Fruit fly (Drosophila melanogaster) whole organism, embryonic: ENCODE results near the gene beta4GalT7.

Source experiments
- ATbp ChIP-seq: fragments of 200-800 bp; sonication (Bioruptor generic); optimal IDR thresholded peaks from 2 replicates; lab custom pipeline; 2017; ENCODE audit warnings: missing biosample characterization, mild to moderate bottlenecking, missing genetic modification characterization, missing genetic modification reagents
- Ada2b ChIP-seq: fragments of 200-800 bp; sonication (Bioruptor generic); IDR thresholded peaks from 2 replicates; pipeline ENCODE4 v1.3.6; 2022; ENCODE audit warnings: missing biosample characterization, missing genetic modification characterization
- Atf3 ChIP-seq: fragments of 200-800 bp; sonication (Bioruptor generic); optimal IDR thresholded peaks from 3 replicates; lab custom pipeline; 2016; ENCODE audit warnings: missing biosample characterization, missing genetic modification characterization
- BEAF-32 ChIP-seq: fragments of 200-800 bp; sonication (Bioruptor generic); optimal IDR thresholded peaks from 3 replicates; lab custom pipeline; 2017; ENCODE audit warnings: missing biosample characterization, missing genetic modification characterization, mild to moderate bottlenecking, moderate library complexity, missing genetic modification reagents
- CG10147 ChIP-seq: fragments of 200-800 bp; sonication (Bioruptor generic); optimal IDR thresholded peaks from 2 replicates; lab custom pipeline; 2019; ENCODE audit warnings: missing biosample characterization, mild to moderate bottlenecking, missing genetic modification characterization, moderate library complexity
- CG10543 ChIP-seq: fragments of 200-800 bp; sonication (Bioruptor generic); optimal IDR thresholded peaks from 3 replicates; lab custom pipeline; 2017; ENCODE audit warnings: missing biosample characterization, mild to moderate bottlenecking, missing genetic modification characterization, moderate library complexity
- CG13123 ChIP-seq: fragments of 200-800 bp; sonication (Bioruptor generic); optimal IDR thresholded peaks from 2 replicates; lab custom pipeline; 2016; ENCODE audit warnings: missing biosample characterization, missing genetic modification characterization
- CG13894 ChIP-seq: fragments of 200-800 bp; sonication (Bioruptor generic); optimal IDR thresholded peaks from 3 replicates; lab custom pipeline; 2018; ENCODE audit warnings: missing biosample characterization, mild to moderate bottlenecking, missing genetic modification characterization, moderate library complexity
- CG15011 ChIP-seq: fragments of 200-800 bp; sonication (Bioruptor generic); optimal IDR thresholded peaks from 3 replicates; lab custom pipeline; 2018; ENCODE audit warnings: missing biosample characterization, mild to moderate bottlenecking, missing genetic modification characterization
- CG15269 ChIP-seq: fragments of 200-800 bp; sonication (Bioruptor generic); optimal IDR thresholded peaks from 2 replicates; lab custom pipeline; 2018; ENCODE audit warnings: missing biosample characterization, mild to moderate bottlenecking, missing genetic modification characterization, moderate library complexity
- CG16863 ChIP-seq: fragments of 200-800 bp; sonication (Bioruptor generic); optimal IDR thresholded peaks from 3 replicates; lab custom pipeline; 2016; ENCODE audit warnings: missing biosample characterization, missing genetic modification characterization
- CG31224 ChIP-seq: fragments of 200-800 bp; sonication (Bioruptor generic); IDR thresholded peaks from 2 replicates; pipeline ENCODE4 v1.3.6; 2022; ENCODE audit warnings: missing biosample characterization, missing genetic modification characterization
- CG33213 ChIP-seq: fragments of 200-800 bp; sonication (Bioruptor generic); optimal IDR thresholded peaks from 3 replicates; lab custom pipeline; 2016; ENCODE audit warnings: missing biosample characterization, missing genetic modification characterization
- CG34224 ChIP-seq: fragments of 200-800 bp; sonication (Bioruptor generic); IDR thresholded peaks from 3 replicates; pipeline ENCODE4 v1.3.6; 2022; ENCODE audit warnings: missing biosample characterization, missing genetic modification characterization; ENCODE audit not compliant: partially characterized antibody
- CG34422 ChIP-seq: fragments of 200-800 bp; sonication (Bioruptor generic); IDR thresholded peaks from 3 replicates; pipeline ENCODE4 v1.3.6; 2022; ENCODE audit warnings: missing biosample characterization, missing genetic modification characterization
- CG3726 ChIP-seq: fragments of 200-800 bp; sonication (Bioruptor generic); IDR thresholded peaks from 3 replicates; pipeline ENCODE4, ENCODE4 v1.3.6; 2022; ENCODE audit warnings: missing biosample characterization, missing genetic modification characterization
- CG42726 ChIP-seq: fragments of 200-800 bp; sonication (Bioruptor generic); IDR thresholded peaks from 2 replicates; pipeline ENCODE4 v1.3.6; 2022; ENCODE audit warnings: missing biosample characterization, missing genetic modification characterization; ENCODE audit not compliant: partially characterized antibody
- CG4360 ChIP-seq: fragments of 200-800 bp; sonication (Bioruptor generic); IDR thresholded peaks from 2 replicates; pipeline ENCODE4 v1.3.6; 2022; ENCODE audit warnings: missing biosample characterization, missing genetic modification characterization
- CG7372 ChIP-seq: fragments of 200-800 bp; sonication (Bioruptor generic); IDR thresholded peaks from 2 replicates; pipeline ENCODE4 v1.3.6; 2022; ENCODE audit warnings: missing biosample characterization, missing genetic modification characterization
- CG7839 ChIP-seq: fragments of 200-800 bp; sonication (Bioruptor generic); optimal IDR thresholded peaks from 3 replicates; lab custom pipeline; 2018; ENCODE audit warnings: missing biosample characterization, mild to moderate bottlenecking, missing genetic modification characterization, moderate library complexity
- CG7928 ChIP-seq: fragments of 200-800 bp; sonication (Bioruptor generic); optimal IDR thresholded peaks from 2 replicates; lab custom pipeline; 2017; ENCODE audit warnings: missing biosample characterization, mild to moderate bottlenecking, missing genetic modification characterization
- CG7963 ChIP-seq: fragments of 200-800 bp; sonication (Bioruptor generic); IDR thresholded peaks from 3 replicates; pipeline ENCODE4 v1.3.6; 2022; ENCODE audit warnings: missing biosample characterization, missing genetic modification characterization; ENCODE audit not compliant: partially characterized antibody
- CG8089 ChIP-seq: fragments of 200-800 bp; sonication (Bioruptor generic); optimal IDR thresholded peaks from 3 replicates; lab custom pipeline; 2016; ENCODE audit warnings: missing biosample characterization, missing genetic modification characterization
- CG8478 ChIP-seq: fragments of >200 bp; optimal IDR thresholded peaks from 2 replicates; lab custom pipeline; 2018
- CG9437 ChIP-seq: fragments of 200-800 bp; sonication (Bioruptor generic); optimal IDR thresholded peaks from 2 replicates; lab custom pipeline; 2018; ENCODE audit warnings: missing biosample characterization, mild to moderate bottlenecking, missing genetic modification characterization
- Camta ChIP-seq: fragments of 200-800 bp; sonication (Bioruptor generic); optimal IDR thresholded peaks from 2 replicates; lab custom pipeline; 2016; ENCODE audit warnings: missing biosample characterization, missing genetic modification characterization
- Doc2 ChIP-seq: fragments of 200-800 bp; sonication (Bioruptor generic); IDR thresholded peaks from 2 replicates; pipeline ENCODE4 v1.3.6; 2022; ENCODE audit warnings: missing biosample characterization, missing genetic modification characterization
- Hr78 ChIP-seq, 2 experiments: fragments of 200-800 bp in 1 of 2; fragments of >200 bp in 1 of 2; sonication (Bioruptor generic) in 1 of 2; optimal IDR thresholded peaks; 2 replicates each; lab custom pipeline; 2017 to 2019; ENCODE audit warnings: missing biosample characterization in 2 of 2, missing genetic modification characterization in 2 of 2, mild to moderate bottlenecking in 1 of 2, moderate library complexity in 1 of 2
- Hsf ChIP-seq: fragments of 200-800 bp; sonication (Bioruptor generic); optimal IDR thresholded peaks from 3 replicates; lab custom pipeline; 2016; ENCODE audit warnings: missing biosample characterization, missing genetic modification characterization
- Kr ChIP-seq: fragments of 200-800 bp; sonication (Bioruptor generic); optimal IDR thresholded peaks from 2 replicates; lab custom pipeline; 2017; ENCODE audit warnings: missing biosample characterization, mild to moderate bottlenecking, missing genetic modification characterization
- MTF-1 ChIP-seq: fragments of 200-800 bp; sonication (Bioruptor generic); optimal IDR thresholded peaks from 2 replicates; lab custom pipeline; 2018; ENCODE audit warnings: missing biosample characterization, mild to moderate bottlenecking, missing genetic modification characterization, borderline replicate concordance
- Myb ChIP-seq: fragments of 200-800 bp; sonication (Bioruptor generic); optimal IDR thresholded peaks from 2 replicates; lab custom pipeline; 2016; ENCODE audit warnings: missing biosample characterization, missing genetic modification characterization
- PHDP ChIP-seq: fragments of 200-800 bp; sonication (Bioruptor generic); optimal IDR thresholded peaks from 3 replicates; lab custom pipeline; 2018; ENCODE audit warnings: missing biosample characterization, mild to moderate bottlenecking, missing genetic modification characterization, moderate library complexity
- Ptx1 ChIP-seq: fragments of 200-800 bp; sonication (Bioruptor generic); IDR thresholded peaks from 2 replicates; pipeline ENCODE4 v1.3.6; 2022; ENCODE audit warnings: missing biosample characterization, missing genetic modification characterization
- Rfx ChIP-seq: fragments of 200-800 bp; sonication (Bioruptor generic); IDR thresholded peaks from 2 replicates; pipeline ENCODE4 v1.3.6; 2022; ENCODE audit warnings: missing biosample characterization, missing genetic modification characterization
- Sox100B ChIP-seq: fragments of 200-800 bp; sonication (Bioruptor generic); optimal IDR thresholded peaks from 3 replicates; lab custom pipeline; 2018; ENCODE audit warnings: missing biosample characterization, mild to moderate bottlenecking, missing genetic modification characterization
- al ChIP-seq: fragments of 200-800 bp; sonication (Bioruptor generic); IDR thresholded peaks from 2 replicates; pipeline ENCODE4 v1.3.6; 2022; ENCODE audit warnings: missing biosample characterization, missing genetic modification characterization
- chif ChIP-seq, 2 experiments: fragments of 200-800 bp; sonication (Bioruptor generic); optimal IDR thresholded peaks; 3 replicates each; lab custom pipeline; 2016; ENCODE audit warnings: missing biosample characterization in 2 of 2, missing genetic modification characterization in 2 of 2
- dmrt99B ChIP-seq: fragments of 200-800 bp; sonication (Bioruptor generic); optimal IDR thresholded peaks from 2 replicates; lab custom pipeline; 2018; ENCODE audit warnings: missing biosample characterization, mild to moderate bottlenecking, missing genetic modification characterization, moderate library complexity
- ewg ChIP-seq: fragments of 200-800 bp; sonication (Bioruptor generic); optimal IDR thresholded peaks from 3 replicates; lab custom pipeline; 2017; ENCODE audit warnings: mild to moderate bottlenecking, missing biosample characterization, missing genetic modification reagents, missing genetic modification characterization
- gce ChIP-seq: fragments of 200-800 bp; sonication (Bioruptor generic); IDR thresholded peaks from 3 replicates; pipeline ENCODE4 v1.3.6; 2022; ENCODE audit warnings: missing biosample characterization, missing genetic modification characterization
- gsb-n ChIP-seq: fragments of 200-800 bp; sonication (Bioruptor generic); optimal IDR thresholded peaks from 3 replicates; lab custom pipeline; 2018; ENCODE audit warnings: missing biosample characterization, mild to moderate bottlenecking, missing genetic modification characterization
- jumu ChIP-seq: fragments of 200-800 bp; sonication (Bioruptor generic); optimal IDR thresholded peaks from 3 replicates; lab custom pipeline; 2016; ENCODE audit warnings: missing biosample characterization, missing genetic modification characterization
- phol ChIP-seq: fragments of 200-800 bp; sonication (Bioruptor generic); optimal IDR thresholded peaks from 3 replicates; lab custom pipeline; 2018; ENCODE audit warnings: missing biosample characterization, mild to moderate bottlenecking, missing genetic modification characterization, moderate library complexity
- prd ChIP-seq, 3 experiments: fragments of >200 bp in 2 of 3; fragments of 200-800 bp in 1 of 3; sonication (Bioruptor generic) in 1 of 3; optimal IDR thresholded peaks in 2 of 3; IDR thresholded peaks in 1 of 3; 2 replicates in 2 of 3; 3 replicates in 1 of 3; pipeline versions ENCODE4 v1.3.6 to Lab custom; 2017 to 2022; ENCODE audit warnings: missing biosample characterization in 1 of 3, missing genetic modification characterization in 1 of 3
- pum ChIP-seq: fragments of 200-800 bp; sonication (Bioruptor generic); optimal IDR thresholded peaks from 2 replicates; lab custom pipeline; 2016; ENCODE audit warnings: missing biosample characterization, missing genetic modification characterization
- salm ChIP-seq: fragments of 200-800 bp; sonication (Bioruptor generic); optimal IDR thresholded peaks from 2 replicates; lab custom pipeline; 2018; ENCODE audit warnings: missing biosample characterization, mild to moderate bottlenecking, missing genetic modification characterization
- stwl ChIP-seq: fragments of 200-800 bp; sonication (Bioruptor generic); optimal IDR thresholded peaks from 3 replicates; lab custom pipeline; 2018; ENCODE audit warnings: missing biosample characterization, mild to moderate bottlenecking, missing genetic modification characterization, moderate library complexity
- wek ChIP-seq: fragments of 200-800 bp; sonication (Bioruptor generic); optimal IDR thresholded peaks from 3 replicates; lab custom pipeline; 2018; ENCODE audit warnings: missing biosample characterization, mild to moderate bottlenecking, missing genetic modification characterization, moderate library complexity
- wor ChIP-seq: fragments of 200-800 bp; sonication (Bioruptor generic); IDR thresholded peaks from 2 replicates; pipeline ENCODE4 v1.3.6; 2022; ENCODE audit warnings: missing biosample characterization, missing genetic modification characterization

Gene beta4GalT7

DNA sequence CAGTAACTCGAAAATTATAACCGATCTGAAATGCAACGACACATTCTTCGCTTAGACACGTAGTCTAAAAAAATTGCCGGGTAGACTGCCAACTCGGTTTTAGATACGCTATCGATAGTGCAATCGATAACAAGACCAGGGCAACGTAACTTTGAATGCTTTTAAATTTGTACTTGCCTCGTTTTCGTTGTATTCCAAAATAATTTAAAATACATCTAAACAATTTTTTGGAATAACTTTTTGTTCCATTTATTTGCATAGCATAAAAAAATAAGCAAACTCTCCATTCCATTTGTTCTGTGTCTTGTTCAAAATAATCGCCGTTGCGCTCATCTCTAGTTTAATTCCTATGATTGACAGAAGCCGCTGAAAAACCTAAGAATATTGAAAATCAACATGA, 46.5 kb downstream of the beta4GalT7 start, which contains the start of the genes Stt3B and CG11839 (continued):
- peak; percentile 82 for TF ChIP-seq phol (tag; lab: Kevin White, UChicago)
- peak; percentile 70 for TF ChIP-seq CG7372 (GFP tag; lab: Robert Waterston, UW)
- no peak for TF ChIP-seq Doc2 (GFP tag; lab: Robert Waterston, UW)
- peak; percentile 59 for TF ChIP-seq PHDP
- no peak for TF ChIP-seq CG3726
- TF ChIP-seq Kr = no peak
- peak; percentile 74 for TF ChIP-seq Camta (GFP tag; lab: Kevin White, UChicago)
- peak; percentile 97 for TF ChIP-seq BEAF-32 (GFP tag; lab: Kevin White, UChicago)
- TF ChIP-seq Atf3 (GFP tag; lab: Kevin White, UChicago) = peak; percentile 45
- no peak for TF ChIP-seq CG13123
- TF ChIP-seq Hr78 (GFP tag; optimal IDR thresholded peaks at IDR 0.05; lab: Kevin White, UChicago) = no peak
- TF ChIP-seq CG34422 = peak; percentile 89
- no peak for TF ChIP-seq CG10543 (GFP tag; lab: Kevin White, UChicago)
- no peak for TF ChIP-seq ATbp (GFP tag; lab: Kevin White, UChicago)
- TF ChIP-seq Hsf (GFP tag; lab: Kevin White, UChicago) = peak; percentile 82
- TF ChIP-seq CG15011 (GFP tag; lab: Kevin White, UChicago) = no peak
- TF ChIP-seq Ptx1 (GFP tag; lab: Robert Waterston, UW) = no peak; the same call in 1 of the 2 replicates
- no peak for TF ChIP-seq CG7839 (tag; lab: Kevin White, UChicago)
- TF ChIP-seq CG15269 (tag; lab: Kevin White, UChicago) = no peak
- peak; percentile 73 for TF ChIP-seq Myb
- TF ChIP-seq CG16863 (GFP tag; lab: Kevin White, UChicago) = peak; percentile 49
- no peak for TF ChIP-seq wek
- TF ChIP-seq CG33213 (GFP tag; lab: Kevin White, UChicago) = peak; percentile 69
- TF ChIP-seq al (GFP tag; lab: Robert Waterston, UW) = peak; percentile 73
- TF ChIP-seq CG31224 (GFP tag; lab: Robert Waterston, UW) = no peak
- no peak for TF ChIP-seq dmrt99B (tag; lab: Kevin White, UChicago)
- TF ChIP-seq gsb-n = no peak
- TF ChIP-seq CG8089 (GFP tag; lab: Kevin White, UChicago) = peak; percentile 32
- TF ChIP-seq CG7928 (GFP tag; lab: Kevin White, UChicago) = peak; percentile 91
- TF ChIP-seq pum (GFP tag; lab: Kevin White, UChicago) = peak; percentile 68
- TF ChIP-seq Sox100B (GFP tag; lab: Kevin White, UChicago) = peak; percentile 49
- peak; percentile 3 for TF ChIP-seq salm (tag; lab: Kevin White, UChicago)
- TF ChIP-seq Ada2b (GFP tag; lab: Robert Waterston, UW) = peak; percentile 58
- peak; percentile 82; the same call in 1 of the 2 replicates for TF ChIP-seq Rfx (GFP tag; lab: Robert Waterston, UW)
- TF ChIP-seq CG34224 (GFP tag; lab: Robert Waterston, UW) = peak; percentile 93
- peak; percentile 55 to 82 for TF ChIP-seq chif (GFP tag; optimal IDR thresholded peaks at IDR 0.05; lab: Kevin White, UChicago)
- no peak for TF ChIP-seq MTF-1 (GFP tag; lab: Kevin White, UChicago)
- TF ChIP-seq ewg (GFP tag; lab: Kevin White, UChicago) = no peak
- TF ChIP-seq jumu = peak; percentile 82
- TF ChIP-seq CG10147 = no peak
- TF ChIP-seq CG8478 (lab: Kevin White, UChicago) = no peak
- TF ChIP-seq CG42726 = peak; percentile 89; the same call in 1 of the 2 replicates
- TF ChIP-seq CG9437 = peak; percentile 71
- TF ChIP-seq CG4360 = no peak
- peak; percentile 66; the same call in 2 of the 3 replicates for TF ChIP-seq CG7963
- no peak for TF ChIP-seq CG13894
- no peak for TF ChIP-seq prd (optimal IDR thresholded peaks at IDR 0.05; lab: Kevin White, UChicago)
- peak; percentile 79 for TF ChIP-seq prd (GFP tag; IDR thresholded peaks at IDR 0.05; lab: Robert Waterston, UW)
- TF ChIP-seq wor (GFP tag; lab: Robert Waterston, UW) = no peak
- peak; percentile 80 for TF ChIP-seq stwl
- no peak for TF ChIP-seq gce (GFP tag; lab: Robert Waterston, UW)
